Fruit fly (Drosophila melanogaster): ENCODE data around the gene Obp99b.

Obp99b gene

dm6 chr3R:29675333-29675732 is 41.4 kb downstream of the Obp99b start, which contains the start of the genes Bub3 and Cap-D2:
TSS of gene Bub3 (minus strand) at chr3R:29675421.
TSS of gene Cap-D2 (plus strand) at chr3R:29675651.
- no peak for TF ChIP-seq insv (optimal IDR thresholded peaks at IDR 0.05)
- TF ChIP-seq ttk (optimal IDR thresholded peaks at IDR 0.05), result no peak
- no peak for TF ChIP-seq h (optimal IDR thresholded peaks at IDR 0.05)
- no peak for TF ChIP-seq psq (optimal IDR thresholded peaks at IDR 0.05)
- no peak for TF ChIP-seq Sin3A (optimal IDR thresholded peaks at IDR 0.05)
- no peak for TF ChIP-seq Myc (optimal IDR thresholded peaks at IDR 0.05)

- TF ChIP-seq Myc (optimal IDR thresholded peaks at IDR 0.05) (no peak), h (optimal IDR thresholded peaks at IDR 0.05) (no peak), ttk (optimal IDR thresholded peaks at IDR 0.05) (no peak), insv (optimal IDR thresholded peaks at IDR 0.05) (no peak), Sin3A (optimal IDR thresholded peaks at IDR 0.05) (no peak), psq (optimal IDR thresholded peaks at IDR 0.05) (no peak)
Measured at dm6 chr3R:29672156-29672555, 44.5 kb downstream of the Obp99b start, which contains the start of gene ppk19. TSS of gene ppk19 (plus strand) at chr3R:29672456.

- TF ChIP-seq h (optimal IDR thresholded peaks at IDR 0.05) (no peak), insv (optimal IDR thresholded peaks at IDR 0.05) (no peak), Myc (optimal IDR thresholded peaks at IDR 0.05) (no peak), Sin3A (optimal IDR thresholded peaks at IDR 0.05) (no peak), psq (optimal IDR thresholded peaks at IDR 0.05) (no peak)
Measured at dm6 chr3R:29671060-29671707, 45.5 kb downstream of the Obp99b start, which contains the start of gene Obp99a. TSS of gene Obp99a (plus strand) at chr3R:29671657.

dm6 chr3R:29668777-29669176 is 47.9 kb downstream of the Obp99b start, which contains the start of the genes ppk20 and ppk30:
TSS of gene ppk20 (minus strand) at chr3R:29668877.
TSS of gene ppk30 (plus strand) at chr3R:29669149.
- no peak for TF ChIP-seq Myc (optimal IDR thresholded peaks at IDR 0.05)
- no peak for TF ChIP-seq ttk (optimal IDR thresholded peaks at IDR 0.05)
- TF ChIP-seq h (optimal IDR thresholded peaks at IDR 0.05), result no peak

All from Kc167 (cell line).